Fruit fly (Drosophila melanogaster): ENCODE measurements around the gene CG5708.

CG5708 gene

DNA sequence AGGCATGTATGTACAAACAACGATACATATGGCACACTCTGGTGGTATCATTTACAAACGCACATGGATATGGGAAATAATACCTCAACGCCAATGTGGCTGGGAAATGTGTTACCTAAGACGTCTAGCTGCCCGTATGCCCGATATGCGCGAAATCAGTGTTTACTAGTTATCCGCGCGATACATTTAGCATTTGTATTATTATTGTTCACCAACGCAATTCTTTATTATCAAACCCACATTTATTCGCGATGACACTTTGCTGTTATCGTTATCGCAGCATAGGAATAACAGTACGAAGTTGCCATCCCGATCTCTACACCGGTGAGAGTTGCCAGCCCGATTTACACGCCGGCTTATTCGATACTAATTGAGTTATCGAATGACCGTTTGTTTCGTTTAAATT is 20.2 kb upstream of the CG5708 start, which contains the start of gene chico (continued):
- no peak for TF ChIP-seq Ada2b (GFP tag; IDR thresholded peaks at IDR 0.05)
- TF ChIP-seq hbn (GFP tag; IDR thresholded peaks at IDR 0.05; ENCODE audit: partially characterized antibody), result peak; percentile 52
- peak; percentile 68 for TF ChIP-seq CG13624 (GFP tag; optimal IDR thresholded peaks at IDR 0.05)
- no peak for TF ChIP-seq Elba2 (GFP tag; optimal IDR thresholded peaks at IDR 0.05)
- TF ChIP-seq kni (GFP tag; optimal IDR thresholded peaks at IDR 0.05), result no peak
- no peak for TF ChIP-seq zf30C (GFP tag; optimal IDR thresholded peaks at IDR 0.05)
- peak; percentile 60 for TF ChIP-seq CG13287 (GFP tag; IDR thresholded peaks at IDR 0.05; ENCODE audit: partially characterized antibody)
- TF ChIP-seq wor (GFP tag; IDR thresholded peaks at IDR 0.05), result no peak
- TF ChIP-seq pzg (GFP tag; optimal IDR thresholded peaks at IDR 0.05), result peak; percentile 97
- no peak for TF ChIP-seq CG9876 (GFP tag; optimal IDR thresholded peaks at IDR 0.05)
- TF ChIP-seq CG12071 (GFP tag; optimal IDR thresholded peaks at IDR 0.05), result no peak
- no peak for TF ChIP-seq dimm (GFP tag; IDR thresholded peaks at IDR 0.05)
- peak; percentile 63; the same call in 1 of the 3 replicates for TF ChIP-seq CG34422 (GFP tag; IDR thresholded peaks at IDR 0.05)
- no peak for TF ChIP-seq C15 (GFP tag; IDR thresholded peaks at IDR 0.05)
- TF ChIP-seq chn (GFP tag; optimal IDR thresholded peaks at IDR 0.05), result no peak
- no peak for TF ChIP-seq Antp (GFP tag; optimal IDR thresholded peaks at IDR 0.05)
- no peak for TF ChIP-seq rib (GFP tag; IDR thresholded peaks at IDR 0.05)
- TF ChIP-seq CG2120 (GFP tag; optimal IDR thresholded peaks at IDR 0.05), result peak; percentile 23
- TF ChIP-seq gcm (GFP tag; optimal IDR thresholded peaks at IDR 0.05), result no peak
- TF ChIP-seq tup (GFP tag; optimal IDR thresholded peaks at IDR 0.05), result no peak
- TF ChIP-seq E2f2 (GFP tag; IDR thresholded peaks at IDR 0.05), result peak; percentile 74
- TF ChIP-seq CG33213 (GFP tag; optimal IDR thresholded peaks at IDR 0.05), result peak; percentile 48
- no peak for TF ChIP-seq bsh (GFP tag; optimal IDR thresholded peaks at IDR 0.05)
- TF ChIP-seq row (GFP tag; IDR thresholded peaks at IDR 0.05), result peak; percentile 49; the same call in 1 of the 3 replicates
- peak; percentile 63 for TF ChIP-seq CG4617 (GFP tag; optimal IDR thresholded peaks at IDR 0.05; ENCODE audit: borderline replicate concordance)
- no peak for TF ChIP-seq CG15601 (tag; optimal IDR thresholded peaks at IDR 0.05)
- no peak for TF ChIP-seq CG17802 (tag; optimal IDR thresholded peaks at IDR 0.05)
- no peak for TF ChIP-seq CG2889 (GFP tag; IDR thresholded peaks at IDR 0.05)
- no peak for TF ChIP-seq CG12104 (GFP tag; optimal IDR thresholded peaks at IDR 0.05)
- TF ChIP-seq sim (GFP tag; IDR thresholded peaks at IDR 0.05), result no peak
- TF ChIP-seq Pdp1 (GFP tag; optimal IDR thresholded peaks at IDR 0.05), result peak in 1 of 2 experiments; percentile 72
- no peak for TF ChIP-seq CG31224 (GFP tag; IDR thresholded peaks at IDR 0.05)
- TF ChIP-seq bcd (GFP tag; optimal IDR thresholded peaks at IDR 0.05), result no peak
- no peak for TF ChIP-seq esg (GFP tag; conservative IDR thresholded peaks at IDR 0.05)
- peak; percentile 17 for TF ChIP-seq CG17186 (GFP tag; optimal IDR thresholded peaks at IDR 0.05)
- TF ChIP-seq H2.0 (GFP tag; IDR thresholded peaks at IDR 0.05), result no peak
- TF ChIP-seq crp (GFP tag; optimal IDR thresholded peaks at IDR 0.05), result no peak
- TF ChIP-seq Sry-δ (GFP tag; optimal IDR thresholded peaks at IDR 0.05), result peak; percentile 93
- peak; percentile 23 for TF ChIP-seq Max (GFP tag; optimal IDR thresholded peaks at IDR 0.05)
- TF ChIP-seq slou (GFP tag; optimal IDR thresholded peaks at IDR 0.05), result no peak
- TF ChIP-seq CG5953 (GFP tag; IDR thresholded peaks at IDR 0.05), result no peak
- no peak for TF ChIP-seq slbo (GFP tag; IDR thresholded peaks at IDR 0.05)
- no peak for TF ChIP-seq CG7745 (tag; optimal IDR thresholded peaks at IDR 0.05)
- TF ChIP-seq twi (tag; optimal IDR thresholded peaks at IDR 0.05), result peak; percentile 19
- TF ChIP-seq CG4854 (GFP tag; optimal IDR thresholded peaks at IDR 0.05), result peak; percentile 4
- TF ChIP-seq shn (GFP tag; optimal IDR thresholded peaks at IDR 0.05), result no peak
- no peak for TF ChIP-seq CG10431 (GFP tag; optimal IDR thresholded peaks at IDR 0.05)
- no peak for TF ChIP-seq tin (GFP tag; optimal IDR thresholded peaks at IDR 0.05)
- peak; percentile 98 for TF ChIP-seq Dref (GFP tag; IDR thresholded peaks at IDR 0.05)
- no peak for TF ChIP-seq dysf (GFP tag; IDR thresholded peaks at IDR 0.05)
- TF ChIP-seq CG1792 (GFP tag; optimal IDR thresholded peaks at IDR 0.05), result no peak
- TF ChIP-seq jing (GFP tag; optimal IDR thresholded peaks at IDR 0.05), result no peak

Data from whole organism, embryonic.